Worm (Caenorhabditis elegans) whole organism, L4 larva: Measurements from ENCODE around the gene ttr-49.
"Not testable (repeated sequence)": the region's sequence is repeated elsewhere in the genome, so short reads cannot be mapped to it uniquely, and the experiment has no call there.

Experiments used
- F26F4.8 ChIP-seq: fragments of 200-800 bp; sonication (Bioruptor generic); conservative IDR thresholded peaks from 2 replicates; pipeline ENCODE4 v1.3.6; 2022; ENCODE audit warnings: missing genetic modification characterization, missing compliant biosample characterization
- F44E2.7 ChIP-seq: fragments of 200-800 bp; sonication (Bioruptor generic); IDR thresholded peaks from 2 replicates; pipeline ENCODE4 v2.1.2; 2022; ENCODE audit warnings: missing genetic modification characterization, missing compliant biosample characterization
- F49E8.2 ChIP-seq: sonication (generic microtip); optimal IDR thresholded peaks from 2 replicates; lab custom pipeline; 2016; ENCODE audit warnings: missing compliant biosample characterization, mild to moderate bottlenecking, missing genetic modification characterization, borderline replicate concordance
- T20F7.1 ChIP-seq: fragments of 200-800 bp; sonication (Bioruptor generic); optimal IDR thresholded peaks from 2 replicates; lab custom pipeline; 2018; ENCODE audit warnings: mild to moderate bottlenecking, missing genetic modification characterization, missing compliant biosample characterization
- Y5F2A.4 ChIP-seq: fragments of 200-800 bp; sonication (Bioruptor generic); optimal IDR thresholded peaks from 2 replicates; lab custom pipeline; 2018; ENCODE audit warnings: mild to moderate bottlenecking, missing genetic modification characterization, missing compliant biosample characterization
- ZK337.2 ChIP-seq: fragments of 200-800 bp; sonication (Bioruptor generic); IDR thresholded peaks from 2 replicates; pipeline ENCODE4 v1.3.6; 2022; ENCODE audit warnings: missing genetic modification reagents, missing genetic modification characterization, missing compliant biosample characterization
- aly-2 ChIP-seq: sonication (generic microtip); optimal IDR thresholded peaks from 2 replicates; lab custom pipeline; 2018; ENCODE audit warnings: missing biosample characterization, missing genetic modification characterization
- ama-1 ChIP-seq: fragments of 150-350 bp; optimal IDR thresholded peaks from 2 replicates; lab custom pipeline; 2014; ENCODE audit warnings: inconsistent platforms, mixed read lengths
- arid-1 ChIP-seq: fragments of 200-800 bp; sonication (Bioruptor generic); conservative IDR thresholded peaks from 2 replicates; pipeline ENCODE4 v1.3.6; 2022; ENCODE audit warnings: missing genetic modification reagents, missing genetic modification characterization, missing compliant biosample characterization
- ceh-20 ChIP-seq: fragments of 200-800 bp; sonication (Bioruptor generic); IDR thresholded peaks from 2 replicates; pipeline ENCODE4 v1.3.6; 2022; ENCODE audit warnings: missing genetic modification reagents, missing genetic modification characterization, missing compliant biosample characterization
- ceh-28 ChIP-seq: fragments of 150-350 bp; optimal IDR thresholded peaks from 2 replicates; lab custom pipeline; 2014; ENCODE audit warnings: missing biosample characterization, missing genetic modification reagents, missing genetic modification characterization
- ceh-32 ChIP-seq: sonication (generic microtip); optimal IDR thresholded peaks from 2 replicates; lab custom pipeline; 2016; ENCODE audit warnings: mild to moderate bottlenecking, missing genetic modification characterization, missing compliant biosample characterization; ENCODE audit not compliant: poor library complexity
- cey-2 ChIP-seq: sonication (generic microtip); optimal IDR thresholded peaks from 3 replicates; lab custom pipeline; 2017; ENCODE audit warnings: missing genetic modification characterization, mild to moderate bottlenecking, missing compliant biosample characterization, antibody characterized with exemption, borderline replicate concordance; ENCODE audit not compliant: insufficient read depth
- ctbp-1 ChIP-seq: fragments of 200-800 bp; sonication (Bioruptor generic); IDR thresholded peaks from 2 replicates; pipeline ENCODE4 v1.3.6; 2022; ENCODE audit warnings: missing genetic modification reagents, missing genetic modification characterization, missing compliant biosample characterization
- daf-16 ChIP-seq, 3 experiments: sonication (generic microtip); optimal IDR thresholded peaks; 2 replicates each; lab custom pipeline; 2016 to 2017; ENCODE audit warnings: missing genetic modification characterization in 3 of 3, missing genetic modification reagents in 3 of 3, mild to moderate bottlenecking in 2 of 3, missing compliant biosample characterization in 2 of 3, missing biosample characterization in 1 of 3, moderate library complexity in 1 of 3
- daf-19 ChIP-seq: fragments of 200-800 bp; sonication (Bioruptor generic); conservative IDR thresholded peaks from 2 replicates; pipeline ENCODE4 v1.3.6; 2022; ENCODE audit warnings: missing genetic modification characterization, missing compliant biosample characterization
- daf-8 ChIP-seq: fragments of 200-800 bp; sonication (Bioruptor generic); IDR thresholded peaks from 2 replicates; pipeline ENCODE4 v1.3.6; 2022; ENCODE audit warnings: missing genetic modification characterization, missing compliant biosample characterization
- dmd-8 ChIP-seq: fragments of 200-800 bp; sonication (Bioruptor generic); IDR thresholded peaks from 2 replicates; pipeline ENCODE4 v1.3.6; 2022; ENCODE audit warnings: missing genetic modification characterization, missing compliant biosample characterization
- egl-27 ChIP-seq: sonication (generic microtip); optimal IDR thresholded peaks from 3 replicates; lab custom pipeline; 2017; ENCODE audit warnings: missing biosample characterization, missing genetic modification reagents, missing genetic modification characterization
- fos-1 ChIP-seq: fragments of 150-350 bp; optimal IDR thresholded peaks from 2 replicates; lab custom pipeline; 2014; ENCODE audit warnings: missing biosample characterization, missing genetic modification characterization
- hlh-11 ChIP-seq: fragments of 200-800 bp; sonication (Bioruptor generic); optimal IDR thresholded peaks from 2 replicates; lab custom pipeline; 2018; ENCODE audit warnings: mild to moderate bottlenecking, missing genetic modification characterization, missing compliant biosample characterization
- hmg-1.1 ChIP-seq: fragments of 200-800 bp; sonication (Bioruptor generic); IDR thresholded peaks from 2 replicates; pipeline ENCODE4 v1.3.6; 2022; ENCODE audit warnings: missing genetic modification reagents, missing genetic modification characterization, missing compliant biosample characterization
- lin-13 ChIP-seq: fragments of 150-350 bp; optimal IDR thresholded peaks from 2 replicates; lab custom pipeline; 2014; ENCODE audit warnings: missing biosample characterization, missing genetic modification reagents, missing genetic modification characterization
- lin-15B ChIP-seq: fragments of 150-350 bp; sonication (generic microtip); optimal IDR thresholded peaks from 3 replicates; lab custom pipeline; 2014; ENCODE audit warnings: missing biosample characterization, missing genetic modification characterization
- lir-3 ChIP-seq: sonication (generic microtip); optimal IDR thresholded peaks from 2 replicates; lab custom pipeline; 2016; ENCODE audit warnings: mild to moderate bottlenecking, missing genetic modification characterization, missing compliant biosample characterization
- lsy-2 ChIP-seq, 2 experiments: fragments of 150-350 bp in 1 of 2; sonication (generic microtip) in 1 of 2; optimal IDR thresholded peaks; 2 replicates each; lab custom pipeline; 2014 to 2017; ENCODE audit warnings: missing biosample characterization in 2 of 2, missing genetic modification characterization in 2 of 2
- mxl-2 ChIP-seq: fragments of 200-800 bp; sonication (Bioruptor generic); conservative IDR thresholded peaks from 2 replicates; pipeline ENCODE4 v1.3.6; 2022; ENCODE audit warnings: missing genetic modification reagents, missing genetic modification characterization, missing compliant biosample characterization
- nhr-28 ChIP-seq: fragments of 150-350 bp; optimal IDR thresholded peaks from 2 replicates; lab custom pipeline; 2014; ENCODE audit warnings: missing biosample characterization, missing genetic modification characterization
- nhr-6 ChIP-seq: fragments of 150-350 bp; optimal IDR thresholded peaks from 2 replicates; lab custom pipeline; 2014; ENCODE audit warnings: missing biosample characterization, missing genetic modification characterization
- pha-4 ChIP-seq, 2 experiments: fragments of 150-350 bp in 1 of 2; fragments of 200-800 bp in 1 of 2; sonication (Bioruptor generic) in 1 of 2; IDR thresholded peaks in 1 of 2; optimal IDR thresholded peaks in 1 of 2; 2 replicates each; pipeline versions ENCODE4 v1.3.6 to Lab custom; 2014 to 2022; ENCODE audit warnings: missing genetic modification characterization in 2 of 2, missing genetic modification reagents in 2 of 2, missing biosample characterization in 1 of 2, missing compliant biosample characterization in 1 of 2
- php-3 ChIP-seq: fragments of 200-800 bp; sonication (Bioruptor generic); IDR thresholded peaks from 2 replicates; pipeline ENCODE4 v1.3.6; 2022; ENCODE audit warnings: missing genetic modification reagents, missing genetic modification characterization, missing compliant biosample characterization
- pqm-1 ChIP-seq: sonication (generic microtip); optimal IDR thresholded peaks from 2 replicates; lab custom pipeline; 2017; ENCODE audit warnings: missing biosample characterization, missing genetic modification characterization
- sdz-12 ChIP-seq: fragments of 200-800 bp; sonication (Bioruptor generic); optimal IDR thresholded peaks from 2 replicates; lab custom pipeline; 2018; ENCODE audit warnings: mild to moderate bottlenecking, missing genetic modification characterization, missing compliant biosample characterization
- skn-1 ChIP-seq: fragments of 150-350 bp; optimal IDR thresholded peaks from 2 replicates; lab custom pipeline; 2014; ENCODE audit warnings: missing biosample characterization, missing genetic modification characterization
- spr-1 ChIP-seq: sonication (generic microtip); optimal IDR thresholded peaks from 2 replicates; lab custom pipeline; 2016; ENCODE audit warnings: mild to moderate bottlenecking, missing genetic modification characterization, missing compliant biosample characterization
- unc-62 ChIP-seq, 3 experiments: fragments of 150-350 bp in 1 of 3; sonication (generic microtip); optimal IDR thresholded peaks in 2 of 3; peaks in 1 of 3; 1 replicate in 1 of 3; 2 replicates in 2 of 3; lab custom pipeline; 2014 to 2017; ENCODE audit warnings: missing biosample characterization in 3 of 3, missing genetic modification characterization in 3 of 3, missing genetic modification reagents in 3 of 3, missing genotype in 1 of 3
- zfp-2 ChIP-seq: sonication (generic microtip); optimal IDR thresholded peaks from 2 replicates; lab custom pipeline; 2016; ENCODE audit warnings: mild to moderate bottlenecking, missing genetic modification characterization, missing compliant biosample characterization

The ttr-49 gene

DNA sequence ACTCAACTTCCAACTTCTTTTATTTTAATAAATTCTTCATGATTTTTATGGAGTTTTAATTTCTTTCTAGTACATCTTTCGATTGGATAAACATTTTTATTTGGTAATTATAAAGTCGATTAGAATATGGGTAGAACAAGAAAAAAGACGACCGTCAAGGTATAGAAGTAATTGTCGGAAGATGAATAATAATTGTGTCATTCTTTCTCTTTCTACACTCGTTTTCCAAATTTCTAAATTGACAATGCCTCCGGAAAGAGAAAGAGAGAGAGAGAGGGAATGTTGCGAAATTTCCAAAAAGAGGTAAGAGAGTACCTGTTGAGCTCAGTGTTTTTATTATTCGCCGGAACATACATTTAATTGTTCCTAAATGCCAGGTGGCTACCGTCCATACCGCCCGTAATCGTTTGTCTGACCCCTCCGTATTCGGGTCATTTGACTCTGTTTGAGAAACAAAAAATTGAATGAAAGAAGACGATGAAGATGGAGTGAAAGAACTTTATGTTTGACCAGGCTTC, 25.6 kb upstream of the ttr-49 start, which contains the start of gene E02C12.12:
TSS of gene E02C12.12 (minus strand) at position 468 of the 518 bp plus-strand sequence.
- TF ChIP-seq unc-62 (GFP tag; optimal IDR thresholded peaks at IDR 0.05 in 1 of 2; lab: Kevin White, UChicago) (peak in 1 of 2 experiments; percentile 55), unc-62 (tag; optimal IDR thresholded peaks at IDR 0.05; lab: Kevin White, UChicago) (no peak), daf-8 (no peak)

DNA sequence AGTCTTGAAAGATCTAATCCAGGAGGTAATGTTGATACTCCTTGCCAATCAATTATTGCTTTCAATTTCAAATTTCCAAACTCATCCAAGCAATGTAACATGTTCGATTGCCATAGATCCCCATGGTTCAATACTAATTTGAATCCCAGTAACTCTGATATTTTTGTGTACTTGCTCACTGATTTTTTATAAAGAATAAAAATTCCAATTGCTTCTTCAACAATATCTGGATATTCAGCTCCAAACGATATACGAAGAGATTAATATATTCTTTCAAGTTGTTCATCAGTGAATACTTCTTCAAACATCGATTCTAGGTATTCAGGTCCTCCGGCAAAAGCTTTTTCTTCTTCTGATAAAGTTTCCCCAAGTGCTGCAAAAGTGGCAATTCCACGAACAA, 23.5 kb upstream of the ttr-49 start, which contains the start of gene E02C12.11:
TSS of gene E02C12.11 (minus strand) at position 101 of the 400 bp plus-strand sequence.
- TF ChIP-seq zfp-2 (tag; lab: Kevin White, UChicago); F44E2.7 (GFP tag; lab: Robert Waterston, UW); cey-2: not testable (repeated sequence)
- TF ChIP-seq, all 104 proteins: peak for 0; not testable (repeated sequence) for 104

DNA sequence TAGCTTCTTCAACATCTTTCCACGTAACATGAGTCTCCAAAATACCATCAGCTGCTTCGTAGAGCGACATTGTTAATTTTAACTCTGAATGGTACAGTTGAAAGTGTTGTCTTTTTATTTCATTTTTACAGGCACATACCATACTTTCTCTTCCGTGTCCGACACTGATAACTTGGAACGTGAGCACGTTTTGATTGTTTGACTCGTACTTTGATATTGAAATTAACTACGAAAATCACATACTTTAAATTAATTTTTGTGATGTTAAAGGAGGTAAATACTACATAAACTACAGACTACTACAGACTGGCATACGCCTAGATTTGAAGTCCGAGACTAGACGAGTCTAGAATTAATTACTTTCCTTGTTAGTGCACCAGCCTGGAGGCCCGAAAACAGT, 22.0 kb upstream of the ttr-49 start, which contains the start of gene E02C12.10:
TSS of gene E02C12.10 (minus strand) at position 75 of the 400 bp plus-strand sequence.
- TF ChIP-seq nhr-28 (tag; lab: Kevin White, UChicago) (peak; percentile 69), cey-2 (no peak), lsy-2 (tag; optimal IDR thresholded peaks at IDR 0.05; lab: Kevin White, UChicago) (no peak), aly-2 (tag; lab: Kevin White, UChicago) (no peak)

DNA sequence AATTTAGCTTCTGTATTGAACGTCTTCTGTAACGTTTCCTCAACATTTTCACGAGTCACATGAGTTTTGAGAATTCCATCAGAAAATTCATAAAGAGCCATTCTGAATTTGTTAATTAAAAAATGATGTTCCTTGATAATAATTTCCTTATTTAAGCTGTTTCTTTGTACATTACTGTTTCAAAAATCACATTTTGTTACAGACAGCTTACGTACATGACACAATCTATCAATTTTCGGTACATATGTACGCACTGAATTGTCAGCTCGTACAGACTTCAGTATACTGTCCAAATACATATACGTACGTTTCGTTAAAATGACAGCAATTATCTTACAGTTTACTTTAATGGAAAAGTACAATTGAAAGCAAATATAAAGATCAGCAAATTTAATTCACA, 20.1 kb upstream of the ttr-49 start, which contains the start of gene E02C12.19:
TSS of gene E02C12.19 (minus strand) at position 101 of the 400 bp plus-strand sequence.
- TF ChIP-seq php-3 (GFP tag; lab: Robert Waterston, UW) (no peak), lin-15B (tag; lab: Kevin White, UChicago) (no peak), T20F7.1 (no peak)

DNA sequence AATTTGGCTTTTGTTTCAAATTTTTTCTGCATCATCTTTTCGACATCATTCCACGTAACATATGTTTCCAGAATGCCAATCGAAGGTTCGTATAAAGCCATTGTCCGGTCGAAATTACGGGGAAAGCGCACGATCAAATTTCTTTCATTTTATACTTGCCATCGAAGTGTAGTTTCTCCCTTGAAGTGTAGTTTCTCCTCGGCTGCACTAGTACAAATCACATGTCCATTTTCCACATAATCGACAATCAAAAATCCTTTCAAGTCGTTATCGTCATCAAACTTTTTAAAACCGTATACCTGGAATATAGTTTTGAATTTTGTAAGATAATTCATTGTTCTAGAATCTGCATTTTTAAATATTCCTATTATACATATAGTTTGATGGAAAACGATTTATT, 19.1 kb upstream of the ttr-49 start, which contains the start of gene E02C12.9:
TSS of gene E02C12.9 (minus strand) at position 101 of the 400 bp plus-strand sequence.
- TF ChIP-seq F26F4.8, result no peak
- TF ChIP-seq arid-1, result no peak

DNA sequence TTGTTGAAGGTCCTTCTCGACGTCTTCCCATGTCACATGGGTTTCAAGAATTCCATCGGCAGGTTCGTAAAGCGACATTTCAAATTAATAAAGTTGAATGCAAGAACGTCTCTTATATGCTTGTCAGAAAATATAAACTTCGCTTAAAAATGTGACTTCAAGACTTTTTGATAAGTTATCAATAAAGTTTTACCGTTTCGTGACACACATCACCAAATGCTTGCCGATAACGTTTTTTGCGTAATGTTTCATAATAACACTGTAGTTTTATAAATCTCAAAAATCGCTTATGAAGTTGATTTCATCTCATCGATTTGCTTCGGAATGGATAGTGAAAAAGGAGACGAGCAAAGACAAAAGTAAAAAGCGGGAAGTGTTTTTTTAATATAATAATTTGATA, 17.2 kb upstream of the ttr-49 start, which contains the start of gene E02C12.8:
TSS of gene E02C12.8 (minus strand) at position 141 of the 400 bp plus-strand sequence.
- no peak for TF ChIP-seq ceh-20 (GFP tag; lab: Robert Waterston, UW)
- peak in 1 of 2 experiments; percentile 9 for TF ChIP-seq unc-62 (GFP tag; optimal IDR thresholded peaks at IDR 0.05 in 1 of 2; lab: Kevin White, UChicago)
- TF ChIP-seq unc-62 (tag; optimal IDR thresholded peaks at IDR 0.05; lab: Kevin White, UChicago), result no peak
- TF ChIP-seq daf-8, result no peak
- TF ChIP-seq ZK337.2 (GFP tag; lab: Robert Waterston, UW), result no peak
- TF ChIP-seq hmg-1.1, result no peak
- no peak for TF ChIP-seq mxl-2 (GFP tag; lab: Robert Waterston, UW)
- no peak for TF ChIP-seq ceh-32
- no peak for TF ChIP-seq lir-3 (tag; lab: Kevin White, UChicago)
- TF ChIP-seq ceh-28 (tag; lab: Kevin White, UChicago), result no peak
- no peak for TF ChIP-seq skn-1 (tag; lab: Kevin White, UChicago)
- TF ChIP-seq nhr-28 (tag; lab: Kevin White, UChicago), result peak; percentile 72
- no peak for TF ChIP-seq egl-27 (tag; lab: Kevin White, UChicago)
- TF ChIP-seq ctbp-1, result no peak
- TF ChIP-seq F49E8.2, result no peak
- no peak for TF ChIP-seq lin-13
- TF ChIP-seq ama-1 (lab: Kevin White, UChicago), result no peak
- TF ChIP-seq dmd-8 (GFP tag; lab: Robert Waterston, UW), result no peak
- TF ChIP-seq nhr-6 (tag; lab: Kevin White, UChicago), result no peak
- TF ChIP-seq hlh-11, result no peak
- TF ChIP-seq pqm-1 (tag; lab: Kevin White, UChicago), result peak; percentile 93
- peak; percentile 23 for TF ChIP-seq T20F7.1
- TF ChIP-seq F44E2.7 (GFP tag; lab: Robert Waterston, UW), result no peak
- no peak for TF ChIP-seq php-3 (GFP tag; lab: Robert Waterston, UW)
- no peak for TF ChIP-seq aly-2 (tag; lab: Kevin White, UChicago)
- TF ChIP-seq Y5F2A.4 (GFP tag; lab: Kevin White, UChicago), result no peak
- no peak for TF ChIP-seq daf-19 (GFP tag; lab: Robert Waterston, UW)
- TF ChIP-seq daf-16 (GFP tag; optimal IDR thresholded peaks at IDR 0.05; lab: Kevin White, UChicago), result no peak
- peak; percentile 54 for TF ChIP-seq daf-16 (tag; optimal IDR thresholded peaks at IDR 0.05; lab: Kevin White, UChicago)
- no peak for TF ChIP-seq fos-1 (tag; lab: Kevin White, UChicago)
- TF ChIP-seq spr-1 (tag; lab: Kevin White, UChicago), result no peak
- TF ChIP-seq sdz-12, result no peak
- no peak for TF ChIP-seq pha-4 (GFP tag; IDR thresholded peaks at IDR 0.05; lab: Robert Waterston, UW)
- no peak for TF ChIP-seq pha-4 (tag; optimal IDR thresholded peaks at IDR 0.05; lab: Kevin White, UChicago)
